Worm (Caenorhabditis elegans) whole organism, L3 larva: Measurements from ENCODE around the gene mtg-1.

Experiments
- R02D3.7 ChIP-seq: fragments of 150-350 bp; optimal IDR thresholded peaks from 2 replicates; lab custom pipeline; 2014; ENCODE audit warnings: missing biosample characterization, missing genetic modification characterization
- ZK546.5 ChIP-seq: sonication (generic microtip); optimal IDR thresholded peaks from 2 replicates; lab custom pipeline; 2017; ENCODE audit warnings: missing biosample characterization, missing genetic modification characterization
- aly-2 ChIP-seq: fragments of 150-350 bp; optimal IDR thresholded peaks from 2 replicates; lab custom pipeline; 2014; ENCODE audit warnings: missing biosample characterization, missing genetic modification characterization
- ama-1 ChIP-seq: fragments of 150-350 bp; optimal IDR thresholded peaks from 2 replicates; lab custom pipeline; 2018
- ceh-16 ChIP-seq: sonication (generic microtip); optimal IDR thresholded peaks from 2 replicates; lab custom pipeline; 2017; ENCODE audit warnings: missing biosample characterization, missing genetic modification characterization
- ceh-82 ChIP-seq: fragments of 150-350 bp; optimal IDR thresholded peaks from 2 replicates; lab custom pipeline; 2014; ENCODE audit warnings: missing biosample characterization, missing genetic modification characterization
- egl-27 ChIP-seq: sonication (generic microtip); optimal IDR thresholded peaks from 4 replicates; lab custom pipeline; 2017; ENCODE audit warnings: missing biosample characterization, missing genetic modification reagents, missing genetic modification characterization
- elt-2 ChIP-seq: sonication (generic microtip); optimal IDR thresholded peaks from 2 replicates; lab custom pipeline; 2016; ENCODE audit warnings: missing genetic modification reagents, mild to moderate bottlenecking, missing genetic modification characterization, missing compliant biosample characterization
- elt-3 ChIP-seq, 3 experiments: fragments of 150-350 bp in 1 of 3; sonication (generic microtip) in 2 of 3; optimal IDR thresholded peaks; 2 replicates in 2 of 3; 4 replicates in 1 of 3; lab custom pipeline; 2014 to 2017; ENCODE audit warnings: missing biosample characterization in 3 of 3, missing genetic modification characterization in 3 of 3
- eor-1 ChIP-seq, 2 experiments: fragments of 150-350 bp; optimal IDR thresholded peaks; 2 replicates each; lab custom pipeline; 2014 to 2018; ENCODE audit warnings: missing biosample characterization in 2 of 2, missing genetic modification characterization in 2 of 2
- fkh-10 ChIP-seq: sonication (generic microtip); optimal IDR thresholded peaks from 2 replicates; lab custom pipeline; 2017; ENCODE audit warnings: missing biosample characterization, missing genetic modification reagents, missing genetic modification characterization
- fkh-2 ChIP-seq: fragments of 150-350 bp; optimal IDR thresholded peaks from 2 replicates; lab custom pipeline; 2014; ENCODE audit warnings: missing biosample characterization, missing genetic modification reagents, missing genetic modification characterization
- fos-1 ChIP-seq: fragments of 150-350 bp; optimal IDR thresholded peaks from 2 replicates; lab custom pipeline; 2014; ENCODE audit warnings: missing biosample characterization, missing genetic modification characterization
- lin-15B ChIP-seq: fragments of 150-350 bp; optimal IDR thresholded peaks from 2 replicates; lab custom pipeline; 2014; ENCODE audit warnings: missing biosample characterization, missing genetic modification characterization
- lin-39 ChIP-seq: fragments of 150-350 bp; optimal IDR thresholded peaks from 2 replicates; lab custom pipeline; 2018; ENCODE audit warnings: missing biosample characterization, missing genetic modification reagents, missing genetic modification characterization
- mml-1 ChIP-seq: fragments of 150-350 bp; sonication (generic microtip); optimal IDR thresholded peaks from 3 replicates; lab custom pipeline; 2014; ENCODE audit warnings: missing biosample characterization, missing genetic modification characterization
- nfya-1 ChIP-seq: sonication (generic microtip); optimal IDR thresholded peaks from 2 replicates; lab custom pipeline; 2017; ENCODE audit warnings: missing genetic modification characterization, mild to moderate bottlenecking, missing compliant biosample characterization, antibody characterized with exemption, moderate library complexity; ENCODE audit not compliant: insufficient read depth
- nhr-11 ChIP-seq: fragments of 150-350 bp; optimal IDR thresholded peaks from 2 replicates; lab custom pipeline; 2014; ENCODE audit warnings: missing biosample characterization, missing genetic modification characterization
- nhr-23 ChIP-seq: fragments of 150-350 bp; optimal IDR thresholded peaks from 2 replicates; lab custom pipeline; 2014; ENCODE audit warnings: missing biosample characterization, missing genetic modification reagents, missing genetic modification characterization
- nhr-237 ChIP-seq: fragments of 150-350 bp; optimal IDR thresholded peaks from 2 replicates; lab custom pipeline; 2014; ENCODE audit warnings: missing biosample characterization, missing genetic modification characterization
- nhr-28 ChIP-seq: fragments of 150-350 bp; optimal IDR thresholded peaks from 2 replicates; lab custom pipeline; 2014; ENCODE audit warnings: missing biosample characterization, missing genetic modification characterization
- nhr-43 ChIP-seq: sonication (generic microtip); optimal IDR thresholded peaks from 2 replicates; lab custom pipeline; 2016; ENCODE audit warnings: mild to moderate bottlenecking, missing genetic modification characterization, missing compliant biosample characterization; ENCODE audit not compliant: poor library complexity, severe bottlenecking
- nhr-67 ChIP-seq: fragments of 150-350 bp; optimal IDR thresholded peaks from 2 replicates; lab custom pipeline; 2014; ENCODE audit warnings: missing biosample characterization, missing genetic modification characterization
- nhr-76 ChIP-seq: fragments of 150-350 bp; sonication (generic microtip); optimal IDR thresholded peaks from 5 replicates; lab custom pipeline; 2014; ENCODE audit warnings: missing biosample characterization, missing genetic modification characterization
- pha-4 ChIP-seq: fragments of 150-350 bp; optimal IDR thresholded peaks from 2 replicates; lab custom pipeline; 2014; ENCODE audit warnings: missing biosample characterization, missing genetic modification reagents, missing genetic modification characterization
- pqm-1 ChIP-seq: fragments of 150-350 bp; optimal IDR thresholded peaks from 2 replicates; lab custom pipeline; 2017; ENCODE audit warnings: missing biosample characterization, missing genetic modification characterization, inconsistent platforms
- snpc-4 ChIP-seq: fragments of 150-350 bp; optimal IDR thresholded peaks from 2 replicates; lab custom pipeline; 2014; ENCODE audit warnings: missing biosample characterization, missing genetic modification characterization
- tbx-2 ChIP-seq: sonication (generic microtip); optimal IDR thresholded peaks from 2 replicates; lab custom pipeline; 2016; ENCODE audit warnings: mild to moderate bottlenecking, missing genetic modification characterization, missing compliant biosample characterization
- unc-62 ChIP-seq: fragments of 150-350 bp; sonication (generic microtip); optimal IDR thresholded peaks from 4 replicates; lab custom pipeline; 2014; ENCODE audit warnings: missing biosample characterization, missing genetic modification reagents, missing genetic modification characterization
- zag-1 ChIP-seq: fragments of 150-350 bp; optimal IDR thresholded peaks from 2 replicates; lab custom pipeline; 2014; ENCODE audit warnings: missing biosample characterization, missing genetic modification characterization
- ztf-4 ChIP-seq: fragments of 150-350 bp; optimal IDR thresholded peaks from 2 replicates; lab custom pipeline; 2014; ENCODE audit warnings: missing biosample characterization, missing genetic modification characterization

The mtg-1 gene

DNA sequence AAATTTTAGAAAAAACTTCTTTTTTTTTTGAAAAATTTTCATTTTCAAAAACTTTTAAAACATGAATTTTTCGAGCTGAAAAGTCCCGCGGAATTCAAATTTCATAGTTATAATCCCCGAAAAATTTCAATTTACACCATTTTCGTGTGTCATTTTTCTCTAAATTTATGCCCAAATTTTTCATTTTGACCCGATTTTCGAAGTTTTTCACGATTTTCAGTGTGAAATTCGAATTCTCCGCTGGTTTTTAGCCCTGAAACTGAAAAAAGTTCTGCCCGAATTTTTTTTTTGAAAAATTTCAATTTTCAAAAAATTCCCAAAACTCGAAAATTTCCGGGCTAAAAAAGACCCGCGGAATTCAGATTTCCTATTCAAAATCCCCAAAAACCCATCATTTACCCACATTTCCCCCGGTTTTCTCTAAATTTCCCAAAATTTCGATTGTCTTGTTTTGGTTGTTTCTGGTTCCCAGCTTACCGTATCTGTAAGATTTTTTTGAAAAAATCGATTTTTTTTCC, 24.8 kb upstream of the mtg-1 start:
- TF ChIP-seq tbx-2 (tag; lab: Kevin White, UChicago) (no peak), nhr-43 (tag; lab: Kevin White, UChicago) (peak; percentile 7)

DNA sequence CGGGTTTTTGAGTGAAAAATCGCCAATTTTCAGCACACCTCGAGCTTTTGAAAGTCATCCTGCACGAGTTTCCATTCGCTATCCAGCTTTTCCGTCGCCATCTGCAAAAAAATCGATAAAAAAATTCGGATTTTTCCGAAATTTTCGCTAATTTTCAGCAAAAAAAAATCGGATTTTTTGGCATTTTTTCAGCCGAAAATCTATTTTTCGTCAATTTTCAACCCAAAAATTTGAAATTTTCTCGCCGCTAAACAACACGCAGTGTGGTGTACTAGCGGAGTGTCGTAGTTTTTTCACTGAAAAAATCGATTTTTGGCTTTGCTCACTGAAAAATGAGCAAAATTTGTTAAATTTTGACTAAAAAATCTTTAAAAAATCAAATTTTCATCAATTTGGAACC, 15.7 kb upstream of the mtg-1 start, which contains the start of gene tmem-120:
TSS of gene tmem-120 (minus strand) at position 101 of the 400 bp plus-strand sequence.
- TF ChIP-seq ama-1 (lab: Kevin White, UChicago): no peak
- no peak for TF ChIP-seq fkh-2 (tag; lab: Kevin White, UChicago)
- no peak for TF ChIP-seq elt-3 (tag; optimal IDR thresholded peaks at IDR 0.05; lab: Kevin White, UChicago)

DNA sequence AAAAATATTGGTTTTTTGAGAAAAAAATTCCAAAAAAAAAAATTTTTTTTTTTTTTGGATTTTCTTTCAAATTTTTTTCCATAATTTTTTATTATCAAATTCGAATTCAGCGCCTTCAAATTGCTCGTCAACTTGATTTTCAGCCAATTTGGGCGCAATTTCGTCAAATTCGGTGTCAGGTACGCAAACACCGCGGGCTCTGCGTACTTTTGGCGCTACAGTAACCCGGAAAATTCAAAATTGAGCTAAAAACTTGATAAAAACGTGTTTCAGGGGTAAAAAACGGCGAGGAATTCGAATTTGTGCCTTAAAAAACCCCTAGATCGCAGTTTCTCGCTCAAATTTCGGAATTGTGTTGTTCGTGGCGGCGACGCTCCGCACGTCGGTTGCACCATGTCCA, 13.7 kb upstream of the mtg-1 start:
- TF ChIP-seq elt-2 (peak; percentile 2), nhr-28 (tag; lab: Kevin White, UChicago) (no peak)
- TF ChIP-seq, all 47 proteins: peak for 1

DNA sequence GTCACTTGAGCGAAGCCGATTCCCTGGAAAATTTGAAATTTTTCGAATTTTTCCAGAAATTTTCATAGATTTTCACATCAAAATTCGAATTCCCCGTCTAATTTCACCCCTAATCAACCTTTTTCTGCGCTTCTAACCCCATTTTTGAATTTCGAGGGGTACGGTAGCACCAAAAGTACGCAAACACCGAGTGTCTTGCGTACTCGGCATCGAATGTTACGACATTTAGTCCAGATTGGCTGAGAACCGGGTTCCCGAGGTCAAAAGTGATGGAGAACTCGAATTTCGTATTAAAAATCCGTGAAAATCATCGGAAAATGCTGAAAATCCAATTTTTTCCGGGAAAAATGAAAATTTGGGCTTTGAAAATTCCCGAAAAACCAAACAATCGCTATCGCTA, 5.2 kb upstream of the mtg-1 start:
- no peak for TF ChIP-seq egl-27 (tag; lab: Kevin White, UChicago)
- TF ChIP-seq lin-39 (tag; lab: Kevin White, UChicago): no peak
- TF ChIP-seq pha-4 (tag; lab: Kevin White, UChicago): no peak
- no peak for TF ChIP-seq fos-1 (tag; lab: Kevin White, UChicago)
- TF ChIP-seq nfya-1 (tag; lab: Kevin White, UChicago): no peak
- TF ChIP-seq ceh-82: no peak
- no peak for TF ChIP-seq pqm-1 (tag; lab: Kevin White, UChicago)

DNA sequence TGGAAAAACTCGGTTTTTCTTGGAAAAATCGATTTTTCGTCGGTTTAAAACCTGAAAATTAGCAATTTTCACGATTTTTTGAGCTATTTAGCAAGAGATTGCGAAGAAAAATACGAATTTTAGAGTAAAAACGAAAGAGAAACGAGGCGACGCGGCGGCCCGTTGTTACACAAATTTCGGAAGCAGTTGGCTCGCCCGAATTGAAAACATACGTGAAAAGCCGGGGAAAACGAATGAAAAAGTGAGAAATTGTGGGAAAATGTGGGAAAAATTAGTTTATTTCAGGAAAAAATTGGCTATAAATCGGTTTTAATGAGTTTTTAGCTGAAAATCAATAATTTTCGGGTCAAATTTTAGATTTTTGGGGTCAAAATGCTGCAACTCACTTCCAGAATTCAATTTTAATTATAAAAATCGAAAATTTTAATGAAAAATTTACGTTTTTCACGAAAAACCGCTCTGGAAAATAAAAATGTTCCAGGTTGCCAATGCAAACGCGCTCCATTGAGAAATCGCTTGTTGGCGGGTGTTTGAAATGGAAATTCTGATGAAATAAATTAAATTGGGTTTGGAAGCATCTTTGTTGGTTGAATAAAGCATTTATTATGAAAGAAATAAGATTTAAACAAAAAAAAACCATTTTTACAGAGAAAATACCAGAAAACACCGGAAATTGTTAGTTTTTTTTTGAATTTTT, 649 bp upstream of the mtg-1 start, which contains the start of gene snf-6:
TSS of gene snf-6 (minus strand) at position 51 of the 697 bp plus-strand sequence.
- peak; percentile 20 for TF ChIP-seq nhr-43 (tag; lab: Kevin White, UChicago)
- no peak for TF ChIP-seq pqm-1 (tag; lab: Kevin White, UChicago)
- no peak for TF ChIP-seq mml-1 (tag; lab: Kevin White, UChicago)
- TF ChIP-seq nhr-23: peak; percentile 59
- TF ChIP-seq lin-15B (tag; lab: Kevin White, UChicago): peak; percentile 82
- TF ChIP-seq nfya-1 (tag; lab: Kevin White, UChicago): peak; percentile 37
- peak; percentile 33 for TF ChIP-seq pha-4 (tag; lab: Kevin White, UChicago)
- no peak for TF ChIP-seq zag-1 (tag; lab: Kevin White, UChicago)

DNA sequence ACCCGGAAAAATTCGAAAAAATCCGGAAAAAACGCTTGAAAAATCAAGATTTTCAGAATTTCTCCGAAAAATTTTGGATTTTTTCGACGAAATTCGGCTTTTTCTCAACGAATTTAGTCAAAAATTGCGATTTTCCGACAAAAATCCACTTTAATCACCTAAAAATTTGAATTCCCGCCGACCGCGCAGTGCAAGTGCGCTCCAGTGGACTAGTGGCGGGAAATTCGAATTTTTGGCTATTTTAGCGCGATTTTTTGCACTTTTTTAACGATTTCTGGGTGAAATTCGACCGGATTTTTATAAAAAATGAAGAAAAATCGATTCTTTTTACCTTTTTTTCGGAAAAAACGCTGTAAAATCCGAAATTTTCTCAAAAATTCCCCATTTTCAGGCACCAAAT, 857 bp downstream of the mtg-1 start:
- TF ChIP-seq lin-15B (tag; lab: Kevin White, UChicago): peak; percentile 7
- no peak for TF ChIP-seq unc-62

DNA sequence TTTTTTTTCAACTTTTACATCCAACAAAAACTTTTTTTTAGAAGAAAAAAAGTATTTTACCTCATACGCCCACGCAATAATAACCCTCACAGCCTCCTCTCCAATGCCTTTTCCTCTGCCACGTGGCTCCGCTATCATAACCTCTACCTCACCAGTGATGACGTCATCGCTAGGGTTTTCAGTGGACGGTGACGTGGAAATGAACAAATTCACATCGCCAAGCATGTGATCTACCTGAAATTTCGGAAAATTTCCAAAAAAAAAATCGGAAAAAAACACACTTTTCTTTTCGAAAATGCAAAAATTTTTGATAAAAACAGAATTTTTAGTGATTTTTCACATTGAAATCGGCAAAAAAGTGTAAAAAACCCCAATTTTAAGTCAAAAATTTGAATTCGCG, 5.8 kb downstream of the mtg-1 start:
- TF ChIP-seq nhr-237 (tag; lab: Kevin White, UChicago): no peak
- no peak for TF ChIP-seq ztf-4 (tag; lab: Kevin White, UChicago)
- no peak for TF ChIP-seq nhr-43 (tag; lab: Kevin White, UChicago)
- TF ChIP-seq aly-2: no peak
- no peak for TF ChIP-seq nhr-67 (tag; lab: Kevin White, UChicago)
- TF ChIP-seq eor-1 (tag; optimal IDR thresholded peaks at IDR 0.05; lab: Kevin White, UChicago): no peak
- TF ChIP-seq fkh-10 (GFP tag; lab: Kevin White, UChicago): no peak
- no peak for TF ChIP-seq ZK546.5 (tag; lab: Kevin White, UChicago)
- TF ChIP-seq snpc-4 (tag; lab: Kevin White, UChicago): no peak
- TF ChIP-seq R02D3.7 (tag; lab: Kevin White, UChicago): no peak
- no peak for TF ChIP-seq nhr-76 (tag; lab: Kevin White, UChicago)
- no peak for TF ChIP-seq nhr-11 (tag; lab: Kevin White, UChicago)
- TF ChIP-seq fos-1 (tag; lab: Kevin White, UChicago): no peak
- no peak for TF ChIP-seq ceh-16 (tag; lab: Kevin White, UChicago)
- TF ChIP-seq fkh-2 (tag; lab: Kevin White, UChicago): no peak
- no peak for TF ChIP-seq egl-27 (tag; lab: Kevin White, UChicago)
